Fruit fly (Drosophila melanogaster) whole organism, embryonic: ENCODE measurements around the gene SC35.

Experiments
- Antp ChIP-seq: fragments of 200-800 bp; sonication (Bioruptor generic); optimal IDR thresholded peaks from 3 replicates; lab custom pipeline; 2016; ENCODE audit warnings: missing biosample characterization, missing genetic modification characterization
- Atf6 ChIP-seq: fragments of 200-800 bp; sonication (Bioruptor generic); IDR thresholded peaks from 2 replicates; pipeline ENCODE4 v1.3.6; 2022; ENCODE audit warnings: missing biosample characterization, missing genetic modification characterization
- Bgb ChIP-seq: fragments of 200-800 bp; sonication (Bioruptor generic); IDR thresholded peaks from 2 replicates; pipeline ENCODE4 v1.3.6; 2022; ENCODE audit warnings: missing biosample characterization, missing genetic modification characterization; ENCODE audit not compliant: partially characterized antibody
- C15 ChIP-seq: fragments of 200-800 bp; sonication (Bioruptor generic); IDR thresholded peaks from 3 replicates; pipeline ENCODE4 v1.3.6; 2022; ENCODE audit warnings: missing biosample characterization, missing genetic modification characterization
- CG11085 ChIP-seq: fragments of 200-800 bp; sonication (Bioruptor generic); IDR thresholded peaks from 2 replicates; pipeline ENCODE4 v1.3.6; 2022; ENCODE audit warnings: missing biosample characterization, missing genetic modification characterization
- CG11504 ChIP-seq: fragments of 200-800 bp; sonication (Bioruptor generic); optimal IDR thresholded peaks from 3 replicates; lab custom pipeline; 2019; ENCODE audit warnings: missing biosample characterization, mild to moderate bottlenecking, missing genetic modification characterization, moderate library complexity
- CG14014 ChIP-seq: fragments of 200-800 bp; sonication (Bioruptor generic); IDR thresholded peaks from 2 replicates; pipeline ENCODE4 v1.3.6; 2022; ENCODE audit warnings: missing biosample characterization, missing genetic modification characterization
- CG14441 ChIP-seq: fragments of 200-800 bp; sonication (Bioruptor generic); IDR thresholded peaks from 2 replicates; pipeline ENCODE4 v1.3.6; 2022; ENCODE audit warnings: missing biosample characterization, missing genetic modification characterization
- CG16813 ChIP-seq: fragments of 200-800 bp; sonication (Bioruptor generic); IDR thresholded peaks from 3 replicates; pipeline ENCODE4 v1.3.6; 2022; ENCODE audit warnings: missing biosample characterization, missing genetic modification characterization; ENCODE audit not compliant: partially characterized antibody
- CG17612 ChIP-seq: fragments of 200-800 bp; sonication (Bioruptor generic); IDR thresholded peaks from 2 replicates; pipeline ENCODE4 v1.3.6; 2022; ENCODE audit warnings: missing biosample characterization, missing genetic modification characterization
- CG1792 ChIP-seq: fragments of 200-800 bp; sonication (Bioruptor generic); optimal IDR thresholded peaks from 2 replicates; lab custom pipeline; 2016; ENCODE audit warnings: missing biosample characterization, missing genetic modification characterization
- CG2202 ChIP-seq: fragments of 200-800 bp; sonication (Bioruptor generic); optimal IDR thresholded peaks from 2 replicates; lab custom pipeline; 2018; ENCODE audit warnings: missing biosample characterization, mild to moderate bottlenecking, missing genetic modification characterization
- CG2678 ChIP-seq: fragments of 200-800 bp; sonication (Bioruptor generic); optimal IDR thresholded peaks from 3 replicates; lab custom pipeline; 2019; ENCODE audit warnings: missing biosample characterization, mild to moderate bottlenecking, missing genetic modification characterization, moderate library complexity
- CG30403 ChIP-seq: fragments of 200-800 bp; sonication (Bioruptor generic); optimal IDR thresholded peaks from 3 replicates; lab custom pipeline; 2016; ENCODE audit warnings: missing biosample characterization, missing genetic modification characterization
- CG6689 ChIP-seq: fragments of 200-800 bp; sonication (Bioruptor generic); IDR thresholded peaks from 2 replicates; pipeline ENCODE4 v1.3.6; 2022; ENCODE audit warnings: missing biosample characterization, missing genetic modification characterization
- CG7357 ChIP-seq: fragments of 200-800 bp; sonication (Bioruptor generic); IDR thresholded peaks from 3 replicates; pipeline ENCODE4 v1.3.6; 2022; ENCODE audit warnings: missing biosample characterization, missing genetic modification characterization
- CG7745 ChIP-seq: fragments of 200-800 bp; sonication (Bioruptor generic); optimal IDR thresholded peaks from 2 replicates; lab custom pipeline; 2018; ENCODE audit warnings: missing biosample characterization, mild to moderate bottlenecking, missing genetic modification characterization, moderate library complexity
- CG8924 ChIP-seq: fragments of 200-800 bp; optimal IDR thresholded peaks from 3 replicates; lab custom pipeline; 2019; ENCODE audit warnings: missing biosample characterization, mild to moderate bottlenecking, missing genetic modification characterization, moderate library complexity
- CG9727 ChIP-seq: fragments of 200-800 bp; sonication (Bioruptor generic); optimal IDR thresholded peaks from 3 replicates; lab custom pipeline; 2017; ENCODE audit warnings: missing biosample characterization, mild to moderate bottlenecking, missing genetic modification characterization
- D ChIP-seq, 2 experiments: fragments of 200-800 bp in 1 of 2; fragments of >200 bp in 1 of 2; sonication (Bioruptor generic) in 1 of 2; optimal IDR thresholded peaks; 2 replicates in 1 of 2; 3 replicates in 1 of 2; lab custom pipeline; 2017; ENCODE audit warnings: mild to moderate bottlenecking in 1 of 2, missing biosample characterization in 1 of 2, missing genetic modification characterization in 1 of 2, missing genetic modification reagents in 1 of 2
- Dfd ChIP-seq, 2 experiments: fragments of >200 bp; optimal IDR thresholded peaks; 2 replicates each; lab custom pipeline; 2017; ENCODE audit warnings: missing biosample characterization in 2 of 2, missing genetic modification characterization in 2 of 2
- Elba2 ChIP-seq: fragments of 200-800 bp; sonication (Bioruptor generic); optimal IDR thresholded peaks from 3 replicates; lab custom pipeline; 2016; ENCODE audit warnings: missing biosample characterization, missing genetic modification characterization
- Fer2 ChIP-seq: fragments of 200-800 bp; sonication (Bioruptor generic); optimal IDR thresholded peaks from 2 replicates; lab custom pipeline; 2018; ENCODE audit warnings: missing biosample characterization, mild to moderate bottlenecking, missing genetic modification characterization, moderate library complexity
- HLH3B ChIP-seq: fragments of 200-800 bp; sonication (Bioruptor generic); IDR thresholded peaks from 2 replicates; pipeline ENCODE4 v1.3.6; 2022; ENCODE audit warnings: missing biosample characterization, missing genetic modification characterization
- HmgZ ChIP-seq: fragments of 200-800 bp; sonication (Bioruptor generic); optimal IDR thresholded peaks from 2 replicates; lab custom pipeline; 2018; ENCODE audit warnings: missing biosample characterization, mild to moderate bottlenecking, missing genetic modification characterization
- MBD-R2 ChIP-seq: fragments of 200-800 bp; sonication (Bioruptor generic); IDR thresholded peaks from 2 replicates; pipeline ENCODE4 v1.3.6; 2022; ENCODE audit warnings: missing biosample characterization, missing genetic modification characterization
- Mad ChIP-seq: fragments of 200-800 bp; sonication (Bioruptor generic); optimal IDR thresholded peaks from 2 replicates; lab custom pipeline; 2016; ENCODE audit warnings: missing biosample characterization, missing genetic modification characterization
- Scr ChIP-seq: fragments of 200-800 bp; sonication (Bioruptor generic); IDR thresholded peaks from 2 replicates; pipeline ENCODE4 v1.3.6; 2022; ENCODE audit warnings: missing biosample characterization, missing genetic modification characterization; ENCODE audit not compliant: partially characterized antibody
- Stat92E ChIP-seq, 3 experiments: fragments of >200 bp in 2 of 3; fragments of 200-800 bp in 1 of 3; sonication (Bioruptor generic) in 1 of 3; optimal IDR thresholded peaks; 2 replicates each; lab custom pipeline; 2017 to 2019; ENCODE audit warnings: missing biosample characterization in 3 of 3, missing genetic modification characterization in 3 of 3, mild to moderate bottlenecking in 1 of 3, moderate library complexity in 1 of 3
- ase ChIP-seq: fragments of 200-800 bp; sonication (Bioruptor generic); IDR thresholded peaks from 3 replicates; pipeline ENCODE4 v1.3.6; 2022; ENCODE audit warnings: missing biosample characterization, missing genetic modification characterization
- bbx ChIP-seq: fragments of 200-800 bp; sonication (Bioruptor generic); IDR thresholded peaks from 2 replicates; pipeline ENCODE4 v1.3.6; 2022; ENCODE audit warnings: missing biosample characterization, missing genetic modification characterization; ENCODE audit not compliant: partially characterized antibody
- cas ChIP-seq: fragments of 200-800 bp; sonication (Bioruptor generic); IDR thresholded peaks from 2 replicates; pipeline ENCODE4 v1.3.6; 2022; ENCODE audit warnings: missing biosample characterization, missing genetic modification characterization
- fu2 ChIP-seq: fragments of 200-800 bp; sonication (Bioruptor generic); optimal IDR thresholded peaks from 2 replicates; lab custom pipeline; 2016; ENCODE audit warnings: missing biosample characterization, missing genetic modification characterization
- jing ChIP-seq: fragments of 200-800 bp; sonication (Bioruptor generic); optimal IDR thresholded peaks from 2 replicates; lab custom pipeline; 2018; ENCODE audit warnings: missing biosample characterization, mild to moderate bottlenecking, missing genetic modification characterization
- kni ChIP-seq: fragments of 200-800 bp; sonication (Bioruptor generic); optimal IDR thresholded peaks from 3 replicates; lab custom pipeline; 2017; ENCODE audit warnings: mild to moderate bottlenecking, missing biosample characterization, missing genetic modification reagents, missing genetic modification characterization
- lola ChIP-seq, 3 experiments: fragments of >200 bp in 2 of 3; fragments of 200-800 bp in 1 of 3; sonication (Bioruptor generic) in 1 of 3; optimal IDR thresholded peaks; 2 replicates each; lab custom pipeline; 2017 to 2019; ENCODE audit warnings: missing biosample characterization in 3 of 3, missing genetic modification characterization in 3 of 3, mild to moderate bottlenecking in 1 of 3, moderate library complexity in 1 of 3
- luna ChIP-seq: fragments of 200-800 bp; sonication (Bioruptor generic); optimal IDR thresholded peaks from 2 replicates; lab custom pipeline; 2016; ENCODE audit warnings: missing biosample characterization, missing genetic modification characterization
- mam ChIP-seq: fragments of 200-800 bp; sonication (Bioruptor generic); optimal IDR thresholded peaks from 3 replicates; lab custom pipeline; 2016; ENCODE audit warnings: missing biosample characterization, missing genetic modification characterization
- phol ChIP-seq: fragments of 200-800 bp; sonication (Bioruptor generic); optimal IDR thresholded peaks from 3 replicates; lab custom pipeline; 2018; ENCODE audit warnings: missing biosample characterization, mild to moderate bottlenecking, missing genetic modification characterization, moderate library complexity
- pita ChIP-seq: fragments of 200-800 bp; sonication (Bioruptor generic); optimal IDR thresholded peaks from 2 replicates; lab custom pipeline; 2017; ENCODE audit warnings: missing biosample characterization, mild to moderate bottlenecking, missing genetic modification characterization
- pum ChIP-seq: fragments of 200-800 bp; sonication (Bioruptor generic); optimal IDR thresholded peaks from 2 replicates; lab custom pipeline; 2016; ENCODE audit warnings: missing biosample characterization, missing genetic modification characterization
- ranshi ChIP-seq: fragments of 200-800 bp; sonication (Bioruptor generic); IDR thresholded peaks from 2 replicates; pipeline ENCODE4 v1.3.6; 2022; ENCODE audit warnings: missing biosample characterization, missing genetic modification characterization
- seq ChIP-seq: fragments of 200-800 bp; sonication (Bioruptor generic); IDR thresholded peaks from 2 replicates; pipeline ENCODE4 v1.3.6; 2022; ENCODE audit warnings: missing biosample characterization, missing genetic modification characterization
- sisA ChIP-seq: fragments of 200-800 bp; sonication (Bioruptor generic); IDR thresholded peaks from 2 replicates; pipeline ENCODE4 v1.3.6; 2022; ENCODE audit warnings: missing biosample characterization, missing genetic modification characterization
- ssp ChIP-seq: fragments of 200-800 bp; sonication (Bioruptor generic); IDR thresholded peaks from 2 replicates; pipeline ENCODE4 v1.3.6; 2022; ENCODE audit warnings: missing biosample characterization, missing genetic modification characterization
- toy ChIP-seq: fragments of 200-800 bp; sonication (Bioruptor generic); IDR thresholded peaks from 2 replicates; pipeline ENCODE4 v1.3.6; 2022; ENCODE audit warnings: missing biosample characterization, missing genetic modification characterization
- zfh1 ChIP-seq: fragments of 200-800 bp; sonication (Bioruptor generic); IDR thresholded peaks from 3 replicates; pipeline ENCODE4 v1.3.6; 2022; ENCODE audit warnings: missing biosample characterization, missing genetic modification characterization
- zfh2 ChIP-seq: fragments of 200-800 bp; sonication (Bioruptor generic); optimal IDR thresholded peaks from 2 replicates; lab custom pipeline; 2016; ENCODE audit warnings: missing biosample characterization, missing genetic modification characterization

Gene SC35

dm6 chr2L:12483866-12484554, 49.5 kb upstream of the SC35 start (continued):
- no peak for TF ChIP-seq Stat92E (GFP tag; optimal IDR thresholded peaks at IDR 0.05; lab: Kevin White, UChicago)
- peak; percentile 48; the same call in 1 of the 2 replicates for TF ChIP-seq MBD-R2
- peak; percentile 91 for TF ChIP-seq CG8924
- TF ChIP-seq toy = peak; percentile 54; the same call in 1 of the 2 replicates
- peak; percentile 91 for TF ChIP-seq CG6689 (GFP tag; lab: Robert Waterston, UW)
- peak; percentile 61; the same call in 1 of the 3 replicates for TF ChIP-seq C15
- TF ChIP-seq CG16813 (GFP tag; lab: Robert Waterston, UW) = no peak
- no peak for TF ChIP-seq Dfd (GFP tag; optimal IDR thresholded peaks at IDR 0.05; lab: Kevin White, UChicago)
- TF ChIP-seq luna = peak; percentile 85
- TF ChIP-seq zfh1 = peak; percentile 87
- no peak for TF ChIP-seq CG11085
- TF ChIP-seq lola (GFP tag; optimal IDR thresholded peaks at IDR 0.05; lab: Kevin White, UChicago) = peak in 1 of 3 experiments; percentile 85
- TF ChIP-seq bbx (GFP tag; lab: Robert Waterston, UW) = 0 out of 2 replicates have a peak, but pooled peaks have one; percentile 32
- peak; percentile 83 for TF ChIP-seq kni (GFP tag; lab: Kevin White, UChicago)
- peak; percentile 94 for TF ChIP-seq CG2678
- peak; percentile 92 for TF ChIP-seq CG30403 (GFP tag; lab: Kevin White, UChicago)
- TF ChIP-seq CG14014 (GFP tag; lab: Robert Waterston, UW) = peak; percentile 88
- peak; percentile 76 for TF ChIP-seq Atf6
- peak; percentile 93 for TF ChIP-seq mam (GFP tag; lab: Kevin White, UChicago)
- TF ChIP-seq CG14441 = peak; percentile 88
- 0 out of 2 replicates have a peak, but pooled peaks have one; percentile 11 for TF ChIP-seq cas (GFP tag; lab: Robert Waterston, UW)
- peak; percentile 86; the same call in 1 of the 2 replicates for TF ChIP-seq HLH3B
- no peak for TF ChIP-seq Scr (GFP tag; lab: Robert Waterston, UW)
- TF ChIP-seq pum (GFP tag; lab: Kevin White, UChicago) = peak; percentile 93
- peak; percentile 83 for TF ChIP-seq jing (GFP tag; lab: Kevin White, UChicago)
- TF ChIP-seq Fer2 (tag; lab: Kevin White, UChicago) = peak; percentile 86
- no peak for TF ChIP-seq D (optimal IDR thresholded peaks at IDR 0.05; lab: Kevin White, UChicago)
- TF ChIP-seq D (GFP tag; optimal IDR thresholded peaks at IDR 0.05; lab: Kevin White, UChicago) = peak; percentile 84
- no peak for TF ChIP-seq pita
- peak; percentile 92 for TF ChIP-seq Antp (GFP tag; lab: Kevin White, UChicago)
- peak; percentile 84 for TF ChIP-seq HmgZ
- peak; percentile 89 for TF ChIP-seq seq (GFP tag; lab: Robert Waterston, UW)
- no peak for TF ChIP-seq ssp (GFP tag; lab: Robert Waterston, UW)
- TF ChIP-seq CG7357 (GFP tag; lab: Robert Waterston, UW) = peak; percentile 71; the same call in 1 of the 3 replicates
- peak; percentile 83 for TF ChIP-seq zfh2 (GFP tag; lab: Kevin White, UChicago)
- TF ChIP-seq Mad (GFP tag; lab: Kevin White, UChicago) = peak; percentile 82
- TF ChIP-seq ranshi = peak; percentile 83; the same call in 1 of the 2 replicates
- TF ChIP-seq sisA (GFP tag; lab: Robert Waterston, UW) = no peak
- TF ChIP-seq ase = peak; percentile 81; the same call in 2 of the 3 replicates
- peak; percentile 92 for TF ChIP-seq CG11504 (tag; lab: Kevin White, UChicago)
- TF ChIP-seq CG17612 (GFP tag; lab: Robert Waterston, UW) = peak; percentile 76; the same call in 1 of the 2 replicates
- TF ChIP-seq fu2 (GFP tag; lab: Kevin White, UChicago) = peak; percentile 89
- peak; percentile 85 for TF ChIP-seq phol (tag; lab: Kevin White, UChicago)
- peak; percentile 9 for TF ChIP-seq CG7745 (tag; lab: Kevin White, UChicago)
- peak; percentile 1 for TF ChIP-seq Elba2 (GFP tag; lab: Kevin White, UChicago)
- TF ChIP-seq Bgb (GFP tag; lab: Robert Waterston, UW) = no peak
- peak; percentile 81 for TF ChIP-seq CG1792 (GFP tag; lab: Kevin White, UChicago)
- peak; percentile 83 for TF ChIP-seq CG9727 (GFP tag; lab: Kevin White, UChicago)
- peak; percentile 70 for TF ChIP-seq CG2202 (tag; lab: Kevin White, UChicago)
